Worm (Caenorhabditis elegans) whole organism, L3 larva: Measurements from ENCODE around the gene dkf-2.

Experiments
- R02D3.7 ChIP-seq: fragments of 150-350 bp; optimal IDR thresholded peaks from 2 replicates; lab custom pipeline; 2014; ENCODE audit warnings: missing biosample characterization, missing genetic modification characterization
- ceh-82 ChIP-seq: fragments of 150-350 bp; optimal IDR thresholded peaks from 2 replicates; lab custom pipeline; 2014; ENCODE audit warnings: missing biosample characterization, missing genetic modification characterization
- ceh-9 ChIP-seq: sonication (generic microtip); optimal IDR thresholded peaks from 2 replicates; lab custom pipeline; 2018; ENCODE audit warnings: missing biosample characterization, missing genetic modification characterization
- elt-2 ChIP-seq: sonication (generic microtip); optimal IDR thresholded peaks from 2 replicates; lab custom pipeline; 2016; ENCODE audit warnings: missing genetic modification reagents, mild to moderate bottlenecking, missing genetic modification characterization, missing compliant biosample characterization
- fos-1 ChIP-seq: fragments of 150-350 bp; optimal IDR thresholded peaks from 2 replicates; lab custom pipeline; 2014; ENCODE audit warnings: missing biosample characterization, missing genetic modification characterization
- nhr-43 ChIP-seq: sonication (generic microtip); optimal IDR thresholded peaks from 2 replicates; lab custom pipeline; 2016; ENCODE audit warnings: mild to moderate bottlenecking, missing genetic modification characterization, missing compliant biosample characterization; ENCODE audit not compliant: poor library complexity, severe bottlenecking
- pha-4 ChIP-seq: fragments of 150-350 bp; optimal IDR thresholded peaks from 2 replicates; lab custom pipeline; 2014; ENCODE audit warnings: missing biosample characterization, missing genetic modification reagents, missing genetic modification characterization
- ztf-11 ChIP-seq: fragments of 150-350 bp; optimal IDR thresholded peaks from 2 replicates; lab custom pipeline; 2014; ENCODE audit warnings: missing biosample characterization, missing genetic modification characterization

DNA sequence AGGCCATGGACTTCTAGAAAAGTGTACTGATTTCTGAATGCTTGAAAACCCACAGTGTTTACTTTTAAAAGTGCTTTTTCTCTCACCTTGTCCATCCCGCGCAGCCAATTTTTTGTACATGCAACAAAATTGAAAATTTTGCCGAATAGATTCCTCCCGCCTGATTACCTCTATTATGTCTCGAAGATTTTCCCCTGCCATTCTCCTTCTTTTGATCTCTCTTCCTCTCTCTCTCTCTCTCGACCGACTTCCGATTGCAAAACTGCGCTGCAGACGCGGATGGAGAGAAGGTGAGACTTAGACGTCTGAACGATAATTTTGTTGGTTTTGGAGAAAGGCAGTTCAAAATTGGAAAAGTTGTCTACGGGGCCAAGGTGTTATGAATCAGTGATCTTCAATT, 27.0 kb downstream of the dkf-2 start:
- TF ChIP-seq ztf-11 (tag; lab: Kevin White, UChicago) (no peak), pha-4 (tag; lab: Kevin White, UChicago) (no peak), ceh-82 (tag; lab: Kevin White, UChicago) (no peak), fos-1 (tag; lab: Kevin White, UChicago) (no peak), R02D3.7 (tag; lab: Kevin White, UChicago) (no peak), ceh-9 (no peak), nhr-43 (no peak), elt-2 (tag; lab: Kevin White, UChicago) (no peak)
